Fruit fly (Drosophila melanogaster) whole organism, embryonic: ENCODE results near the gene Smvt.

Experiments
- ATbp ChIP-seq: fragments of 200-800 bp; sonication (Bioruptor generic); optimal IDR thresholded peaks from 2 replicates; lab custom pipeline; 2017; ENCODE audit warnings: missing biosample characterization, mild to moderate bottlenecking, missing genetic modification characterization, missing genetic modification reagents
- Atf6 ChIP-seq: fragments of 200-800 bp; sonication (Bioruptor generic); IDR thresholded peaks from 2 replicates; pipeline ENCODE4 v1.3.6; 2022; ENCODE audit warnings: missing biosample characterization, missing genetic modification characterization
- B-H2 ChIP-seq: fragments of 200-800 bp; sonication (Bioruptor generic); optimal IDR thresholded peaks from 2 replicates; lab custom pipeline; 2018; ENCODE audit warnings: missing biosample characterization, mild to moderate bottlenecking, missing genetic modification characterization
- CG10267 ChIP-seq: fragments of 200-800 bp; sonication (Bioruptor generic); optimal IDR thresholded peaks from 2 replicates; lab custom pipeline; 2018; ENCODE audit warnings: missing biosample characterization, mild to moderate bottlenecking, missing genetic modification characterization, moderate library complexity
- CG11085 ChIP-seq: fragments of 200-800 bp; sonication (Bioruptor generic); IDR thresholded peaks from 2 replicates; pipeline ENCODE4 v1.3.6; 2022; ENCODE audit warnings: missing biosample characterization, missing genetic modification characterization
- CG11504 ChIP-seq: fragments of 200-800 bp; sonication (Bioruptor generic); optimal IDR thresholded peaks from 3 replicates; lab custom pipeline; 2019; ENCODE audit warnings: missing biosample characterization, mild to moderate bottlenecking, missing genetic modification characterization, moderate library complexity
- CG12071 ChIP-seq: fragments of 200-800 bp; sonication (Bioruptor generic); optimal IDR thresholded peaks from 3 replicates; lab custom pipeline; 2018; ENCODE audit warnings: missing biosample characterization, mild to moderate bottlenecking, missing genetic modification characterization
- CG15514 ChIP-seq: fragments of 200-800 bp; sonication (Bioruptor generic); optimal IDR thresholded peaks from 3 replicates; lab custom pipeline; 2017; ENCODE audit warnings: missing biosample characterization, missing genetic modification characterization, mild to moderate bottlenecking, moderate library complexity, missing genetic modification reagents
- CG15696 ChIP-seq: fragments of 200-800 bp; sonication (Bioruptor generic); optimal IDR thresholded peaks from 2 replicates; lab custom pipeline; 2019; ENCODE audit warnings: missing biosample characterization, mild to moderate bottlenecking, missing genetic modification characterization, moderate library complexity
- CG1647 ChIP-seq: fragments of 200-800 bp; sonication (Bioruptor generic); optimal IDR thresholded peaks from 3 replicates; lab custom pipeline; 2016; ENCODE audit warnings: missing biosample characterization, missing genetic modification characterization
- CG18476 ChIP-seq: fragments of 200-800 bp; sonication (Bioruptor generic); optimal IDR thresholded peaks from 2 replicates; lab custom pipeline; 2016; ENCODE audit warnings: missing biosample characterization, mild to moderate bottlenecking, missing genetic modification characterization
- CG2129 ChIP-seq: fragments of 200-800 bp; sonication (Bioruptor generic); IDR thresholded peaks from 2 replicates; pipeline ENCODE4 v1.3.6; 2022; ENCODE audit warnings: missing biosample characterization, missing genetic modification characterization; ENCODE audit not compliant: partially characterized antibody
- CG31224 ChIP-seq: fragments of 200-800 bp; sonication (Bioruptor generic); IDR thresholded peaks from 2 replicates; pipeline ENCODE4 v1.3.6; 2022; ENCODE audit warnings: missing biosample characterization, missing genetic modification characterization
- CG43689 ChIP-seq: fragments of 200-800 bp; sonication (Bioruptor generic); IDR thresholded peaks from 2 replicates; pipeline ENCODE4 v1.3.6; 2022; ENCODE audit warnings: missing biosample characterization, missing genetic modification characterization
- CG6765 ChIP-seq: fragments of 200-800 bp; sonication (Bioruptor generic); optimal IDR thresholded peaks from 3 replicates; lab custom pipeline; 2017; ENCODE audit warnings: missing biosample characterization, mild to moderate bottlenecking, missing genetic modification characterization
- CG6791 ChIP-seq: fragments of 200-800 bp; sonication (Bioruptor generic); IDR thresholded peaks from 3 replicates; pipeline ENCODE4 v1.3.6; 2022; ENCODE audit warnings: missing biosample characterization, missing genetic modification characterization; ENCODE audit not compliant: partially characterized antibody
- CG6854 ChIP-seq: fragments of 200-800 bp; sonication (Bioruptor generic); optimal IDR thresholded peaks from 3 replicates; lab custom pipeline; 2017; ENCODE audit warnings: missing biosample characterization, mild to moderate bottlenecking, missing genetic modification characterization
- CoRest ChIP-seq: fragments of 200-800 bp; sonication (Bioruptor generic); optimal IDR thresholded peaks from 3 replicates; lab custom pipeline; 2018; ENCODE audit warnings: missing biosample characterization, mild to moderate bottlenecking, missing genetic modification characterization, moderate library complexity
- Dek ChIP-seq: fragments of 200-800 bp; sonication (Bioruptor generic); optimal IDR thresholded peaks from 3 replicates; lab custom pipeline; 2019; ENCODE audit warnings: missing biosample characterization, mild to moderate bottlenecking, missing genetic modification characterization, moderate library complexity
- Dp ChIP-seq: fragments of 200-800 bp; sonication (Bioruptor generic); optimal IDR thresholded peaks from 2 replicates; lab custom pipeline; 2018; ENCODE audit warnings: missing biosample characterization, mild to moderate bottlenecking, missing genetic modification characterization, moderate library complexity
- E2f2 ChIP-seq: fragments of 200-800 bp; sonication (Bioruptor generic); IDR thresholded peaks from 2 replicates; pipeline ENCODE4 v1.3.6; 2022; ENCODE audit warnings: missing biosample characterization, missing genetic modification characterization
- Fer1 ChIP-seq: fragments of 200-800 bp; sonication (Bioruptor generic); optimal IDR thresholded peaks from 2 replicates; lab custom pipeline; 2017; ENCODE audit warnings: missing biosample characterization, mild to moderate bottlenecking, missing genetic modification characterization
- HLH3B ChIP-seq: fragments of 200-800 bp; sonication (Bioruptor generic); IDR thresholded peaks from 2 replicates; pipeline ENCODE4 v1.3.6; 2022; ENCODE audit warnings: missing biosample characterization, missing genetic modification characterization
- HLHmδ ChIP-seq: fragments of 200-800 bp; sonication (Bioruptor generic); optimal IDR thresholded peaks from 2 replicates; lab custom pipeline; 2018; ENCODE audit warnings: missing biosample characterization, mild to moderate bottlenecking, missing genetic modification characterization, moderate library complexity
- Hmr ChIP-seq: fragments of 200-800 bp; sonication (Bioruptor generic); optimal IDR thresholded peaks from 3 replicates; lab custom pipeline; 2017; ENCODE audit warnings: mild to moderate bottlenecking, missing biosample characterization, missing genetic modification reagents, missing genetic modification characterization
- Hmx ChIP-seq: fragments of 200-800 bp; sonication (Bioruptor generic); optimal IDR thresholded peaks from 2 replicates; lab custom pipeline; 2016; ENCODE audit warnings: missing biosample characterization, missing genetic modification characterization
- Mrtf ChIP-seq: fragments of 200-800 bp; sonication (Bioruptor generic); IDR thresholded peaks from 3 replicates; pipeline ENCODE4 v1.3.6; 2022; ENCODE audit warnings: missing biosample characterization, missing genetic modification characterization
- Oaz ChIP-seq: fragments of 200-800 bp; sonication (Bioruptor generic); IDR thresholded peaks from 2 replicates; pipeline ENCODE4 v1.3.6; 2022; ENCODE audit warnings: missing biosample characterization, missing genetic modification characterization
- Ptx1 ChIP-seq: fragments of 200-800 bp; sonication (Bioruptor generic); IDR thresholded peaks from 2 replicates; pipeline ENCODE4 v1.3.6; 2022; ENCODE audit warnings: missing biosample characterization, missing genetic modification characterization
- Sox100B ChIP-seq: fragments of 200-800 bp; sonication (Bioruptor generic); optimal IDR thresholded peaks from 3 replicates; lab custom pipeline; 2018; ENCODE audit warnings: missing biosample characterization, mild to moderate bottlenecking, missing genetic modification characterization
- aop ChIP-seq: fragments of 200-800 bp; sonication (Bioruptor generic); IDR thresholded peaks from 2 replicates; pipeline ENCODE4 v1.3.6; 2022; ENCODE audit warnings: missing biosample characterization, missing genetic modification characterization
- chinmo ChIP-seq: fragments of 200-800 bp; sonication (Bioruptor generic); IDR thresholded peaks from 4 replicates; pipeline ENCODE4 v1.3.6; 2022; ENCODE audit warnings: missing biosample characterization, missing genetic modification characterization; ENCODE audit not compliant: partially characterized antibody
- crc ChIP-seq: fragments of 200-800 bp; sonication (Bioruptor generic); optimal IDR thresholded peaks from 2 replicates; lab custom pipeline; 2016; ENCODE audit warnings: missing biosample characterization, missing genetic modification characterization
- dmrt11E ChIP-seq: fragments of 200-800 bp; sonication (Bioruptor generic); optimal IDR thresholded peaks from 3 replicates; lab custom pipeline; 2018; ENCODE audit warnings: missing biosample characterization, mild to moderate bottlenecking, missing genetic modification characterization, moderate library complexity
- dysf ChIP-seq: fragments of 200-800 bp; sonication (Bioruptor generic); IDR thresholded peaks from 3 replicates; pipeline ENCODE4 v1.3.6; 2022; ENCODE audit warnings: missing biosample characterization, missing genetic modification characterization
- fd64A ChIP-seq: fragments of 200-800 bp; sonication (Bioruptor generic); optimal IDR thresholded peaks from 3 replicates; lab custom pipeline; 2018; ENCODE audit warnings: missing biosample characterization, mild to moderate bottlenecking, missing genetic modification characterization
- grn ChIP-seq: fragments of 200-800 bp; sonication (Bioruptor generic); optimal IDR thresholded peaks from 3 replicates; lab custom pipeline; 2017; ENCODE audit warnings: missing biosample characterization, missing genetic modification characterization
- gt ChIP-seq: fragments of 200-800 bp; sonication (Bioruptor generic); IDR thresholded peaks from 2 replicates; pipeline ENCODE4 v1.3.6; 2022; ENCODE audit warnings: missing biosample characterization, missing genetic modification characterization
- ham ChIP-seq: fragments of 200-800 bp; sonication (Bioruptor generic); IDR thresholded peaks from 2 replicates; pipeline ENCODE4 v1.3.6; 2022; ENCODE audit warnings: missing biosample characterization, missing genetic modification characterization
- hth ChIP-seq: fragments of >200 bp; optimal IDR thresholded peaks from 2 replicates; lab custom pipeline; 2017; ENCODE audit warnings: inconsistent platforms
- jigr1 ChIP-seq: fragments of 200-800 bp; sonication (Bioruptor generic); IDR thresholded peaks from 3 replicates; pipeline ENCODE4 v1.3.6; 2022; ENCODE audit warnings: missing biosample characterization, missing genetic modification characterization
- kah ChIP-seq: fragments of 200-800 bp; sonication (Bioruptor generic); optimal IDR thresholded peaks from 2 replicates; lab custom pipeline; 2018; ENCODE audit warnings: missing biosample characterization, mild to moderate bottlenecking, missing genetic modification characterization
- lilli ChIP-seq: fragments of 200-800 bp; sonication (Bioruptor generic); optimal IDR thresholded peaks from 3 replicates; lab custom pipeline; 2016; ENCODE audit warnings: missing biosample characterization, missing genetic modification characterization
- lov ChIP-seq, 2 experiments: fragments of 200-800 bp in 1 of 2; fragments of >200 bp in 1 of 2; sonication (Bioruptor generic) in 1 of 2; IDR thresholded peaks in 1 of 2; optimal IDR thresholded peaks in 1 of 2; 2 replicates in 1 of 2; 3 replicates in 1 of 2; pipeline versions ENCODE4 v1.3.6 to Lab custom; 2017 to 2022; ENCODE audit warnings: missing biosample characterization in 1 of 2, missing genetic modification characterization in 1 of 2
- mirr ChIP-seq: fragments of 200-800 bp; sonication (Bioruptor generic); optimal IDR thresholded peaks from 3 replicates; lab custom pipeline; 2018; ENCODE audit warnings: missing biosample characterization, mild to moderate bottlenecking, missing genetic modification characterization
- pb ChIP-seq: fragments of 200-800 bp; sonication (Bioruptor generic); optimal IDR thresholded peaks from 3 replicates; lab custom pipeline; 2016; ENCODE audit warnings: missing biosample characterization, missing genetic modification characterization
- salm ChIP-seq: fragments of 200-800 bp; sonication (Bioruptor generic); optimal IDR thresholded peaks from 2 replicates; lab custom pipeline; 2018; ENCODE audit warnings: missing biosample characterization, mild to moderate bottlenecking, missing genetic modification characterization
- sim ChIP-seq: fragments of 200-800 bp; sonication (Bioruptor generic); IDR thresholded peaks from 2 replicates; pipeline ENCODE4 v1.3.6; 2022; ENCODE audit warnings: missing biosample characterization, missing genetic modification characterization
- tll ChIP-seq, 2 experiments: fragments of 200-800 bp in 1 of 2; fragments of >200 bp in 1 of 2; sonication (Bioruptor generic) in 1 of 2; optimal IDR thresholded peaks; 2 replicates each; lab custom pipeline; 2017 to 2019; ENCODE audit warnings: missing biosample characterization in 2 of 2, missing genetic modification characterization in 2 of 2, mild to moderate bottlenecking in 1 of 2, moderate library complexity in 1 of 2
- tna ChIP-seq: fragments of 200-800 bp; sonication (Bioruptor generic); IDR thresholded peaks from 2 replicates; pipeline ENCODE4 v1.3.6; 2022; ENCODE audit warnings: missing biosample characterization, missing genetic modification characterization; ENCODE audit not compliant: partially characterized antibody

The Smvt gene

DNA sequence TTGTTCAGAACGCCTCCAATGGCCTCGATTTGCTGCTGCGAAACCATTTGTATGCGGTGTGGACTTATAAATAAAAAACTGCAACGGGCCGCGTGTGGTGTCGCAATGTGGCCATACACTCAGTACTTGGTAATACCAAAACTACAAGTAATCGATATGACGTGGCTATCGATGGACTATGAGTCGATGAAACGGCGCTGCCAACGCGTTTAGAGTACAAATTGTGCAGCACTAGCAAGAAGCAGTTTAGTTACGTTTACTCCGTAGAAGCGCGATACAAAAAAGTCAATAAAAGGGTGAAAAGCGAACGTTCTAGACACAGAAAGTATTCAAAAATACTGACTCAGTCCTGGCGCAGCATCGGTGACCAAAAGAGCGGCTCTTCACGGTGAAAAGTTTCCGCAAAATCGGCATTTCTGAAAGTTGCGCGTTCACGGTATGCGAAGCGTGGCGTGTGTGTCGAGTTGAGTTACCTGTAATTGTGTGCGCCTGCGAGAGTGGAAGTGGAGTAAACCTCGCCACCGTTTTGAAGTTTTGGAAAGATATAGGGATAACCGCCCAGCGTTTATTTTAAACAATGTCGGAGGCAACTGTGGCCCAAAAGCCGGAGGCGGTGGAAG, 13.8 kb downstream of the Smvt start, which contains the start of the genes nero and CG1910 (continued):
- TF ChIP-seq Ptx1 (GFP tag; lab: Robert Waterston, UW) (no peak), ham (no peak), CG15514 (GFP tag; lab: Kevin White, UChicago) (peak; percentile 78), Fer1 (GFP tag; lab: Kevin White, UChicago) (no peak), CG18476 (GFP tag; lab: Kevin White, UChicago) (no peak), salm (tag; lab: Kevin White, UChicago) (no peak), Sox100B (no peak), fd64A (no peak), tll (GFP tag; optimal IDR thresholded peaks at IDR 0.05; lab: Kevin White, UChicago) (peak in 1 of 2 experiments; percentile 30), CG11085 (GFP tag; lab: Robert Waterston, UW) (no peak), CG15696 (tag; lab: Kevin White, UChicago) (no peak), CG2129 (GFP tag; lab: Robert Waterston, UW) (no peak), jigr1 (GFP tag; lab: Robert Waterston, UW) (no peak), CG6854 (GFP tag; lab: Kevin White, UChicago) (no peak), gt (GFP tag; lab: Robert Waterston, UW) (no peak), Atf6 (GFP tag; lab: Robert Waterston, UW) (no peak), CG12071 (GFP tag; lab: Kevin White, UChicago) (no peak), lov (optimal IDR thresholded peaks at IDR 0.05; lab: Kevin White, UChicago) (no peak), lov (GFP tag; IDR thresholded peaks at IDR 0.05; lab: Robert Waterston, UW) (no peak), CG31224 (GFP tag; lab: Robert Waterston, UW) (no peak), Dek (tag; lab: Kevin White, UChicago) (no peak), CG43689 (GFP tag; lab: Robert Waterston, UW) (no peak), CG1647 (GFP tag; lab: Kevin White, UChicago) (no peak), CG6765 (no peak), chinmo (GFP tag; lab: Robert Waterston, UW) (no peak), Hmx (no peak), Hmr (no peak), Mrtf (no peak), B-H2 (peak; percentile 27), crc (GFP tag; lab: Kevin White, UChicago) (no peak), kah (GFP tag; lab: Kevin White, UChicago) (no peak), CoRest (peak; percentile 8), Oaz (GFP tag; lab: Robert Waterston, UW) (no peak), grn (GFP tag; lab: Kevin White, UChicago) (no peak), HLHmδ (GFP tag; lab: Kevin White, UChicago) (no peak), sim (no peak), mirr (GFP tag; lab: Kevin White, UChicago) (no peak), lilli (GFP tag; lab: Kevin White, UChicago) (no peak), Dp (peak; percentile 54), CG6791 (GFP tag; lab: Robert Waterston, UW) (no peak), tna (GFP tag; lab: Robert Waterston, UW) (no peak), dysf (GFP tag; lab: Robert Waterston, UW) (no peak), CG10267 (tag; lab: Kevin White, UChicago) (peak; percentile 85), dmrt11E (tag; lab: Kevin White, UChicago) (no peak), E2f2 (GFP tag; lab: Robert Waterston, UW) (no peak), aop (GFP tag; lab: Robert Waterston, UW) (no peak), pb (GFP tag; lab: Kevin White, UChicago) (no peak), HLH3B (GFP tag; lab: Robert Waterston, UW) (no peak), CG11504 (no peak), hth (lab: Kevin White, UChicago) (no peak), ATbp (GFP tag; lab: Kevin White, UChicago) (no peak)
